Fruit fly (Drosophila melanogaster) whole organism, adult: ENCODE results near the gene Rrp1.

Source experiments
- CG5204 ChIP-seq: fragments of 200-800 bp; sonication (Bioruptor generic); optimal IDR thresholded peaks from 2 replicates; lab custom pipeline; 2016; ENCODE audit warnings: missing biosample characterization, missing genetic modification characterization
- Crg-1 ChIP-seq: fragments of 200-800 bp; sonication (Bioruptor generic); optimal IDR thresholded peaks from 2 replicates; lab custom pipeline; 2016; ENCODE audit warnings: missing biosample characterization, missing genetic modification characterization
- Hr96 ChIP-seq: fragments of 200-800 bp; sonication (Bioruptor generic); optimal IDR thresholded peaks from 2 replicates; lab custom pipeline; 2016; ENCODE audit warnings: missing biosample characterization, missing genetic modification characterization
- cic ChIP-seq: fragments of 200-800 bp; sonication (Bioruptor generic); optimal IDR thresholded peaks from 2 replicates; lab custom pipeline; 2017; ENCODE audit warnings: missing biosample characterization, mild to moderate bottlenecking, missing genetic modification characterization, moderate library complexity
- kay ChIP-seq: fragments of 200-800 bp; sonication (Bioruptor generic); peaks from one replicate; lab custom pipeline; 2016; ENCODE audit warnings: missing biosample characterization, missing genetic modification characterization, borderline replicate concordance
- ovo ChIP-seq: fragments of 200-800 bp; sonication (Bioruptor generic); optimal IDR thresholded peaks from 2 replicates; lab custom pipeline; 2016; ENCODE audit warnings: missing biosample characterization, missing genetic modification characterization

- TF ChIP-seq kay (GFP tag; lab: Kevin White, UChicago) (no peak), ovo (GFP tag; lab: Kevin White, UChicago) (no peak), cic (GFP tag; lab: Kevin White, UChicago) (no peak), CG5204 (GFP tag; lab: Kevin White, UChicago) (no peak), Crg-1 (GFP tag; lab: Kevin White, UChicago) (no peak), Hr96 (GFP tag; lab: Kevin White, UChicago) (no peak)
Measured at dm6 chr2L:3003399-3003798, 31.1 kb upstream of the Rrp1 start.
